Fruit fly (Drosophila melanogaster) whole organism, pupa: ENCODE measurements around the gene Mdr65.

ENCODE experiments used
- CG10348 ChIP-seq: fragments of 200-800 bp; sonication (Bioruptor generic); IDR thresholded peaks from 2 replicates; pipeline ENCODE4 v1.3.6; 2022; ENCODE audit warnings: missing biosample characterization, missing genetic modification characterization
- CG12605 ChIP-seq: fragments of 200-800 bp; sonication (Bioruptor generic); IDR thresholded peaks from 2 replicates; pipeline ENCODE4 v1.3.6; 2022; ENCODE audit warnings: missing biosample characterization, missing genetic modification characterization
- CG13204 ChIP-seq: fragments of 200-800 bp; sonication (Bioruptor generic); optimal IDR thresholded peaks from 2 replicates; lab custom pipeline; 2018; ENCODE audit warnings: missing biosample characterization, mild to moderate bottlenecking, missing genetic modification characterization, moderate library complexity
- CG14655 ChIP-seq: fragments of 200-800 bp; sonication (Bioruptor generic); optimal IDR thresholded peaks from 3 replicates; lab custom pipeline; 2017; ENCODE audit warnings: mild to moderate bottlenecking, missing biosample characterization, missing genetic modification reagents, missing genetic modification characterization
- CG15710 ChIP-seq: fragments of 200-800 bp; sonication (Bioruptor generic); optimal IDR thresholded peaks from 2 replicates; lab custom pipeline; 2018; ENCODE audit warnings: missing biosample characterization, mild to moderate bottlenecking, missing genetic modification characterization, moderate library complexity
- CG17806 ChIP-seq: fragments of 200-800 bp; sonication (Bioruptor generic); optimal IDR thresholded peaks from 2 replicates; lab custom pipeline; 2018; ENCODE audit warnings: missing biosample characterization, mild to moderate bottlenecking, missing genetic modification characterization, moderate library complexity
- CG32121 ChIP-seq: fragments of 200-800 bp; sonication (Bioruptor generic); IDR thresholded peaks from 2 replicates; pipeline ENCODE4 v1.3.6; 2022; ENCODE audit warnings: missing biosample characterization, missing genetic modification characterization
- CG34367 ChIP-seq: fragments of 200-800 bp; sonication (Bioruptor generic); optimal IDR thresholded peaks from 2 replicates; lab custom pipeline; 2018; ENCODE audit warnings: missing biosample characterization, mild to moderate bottlenecking, missing genetic modification characterization
- CG4496 ChIP-seq: fragments of 200-800 bp; sonication (Bioruptor generic); IDR thresholded peaks from 3 replicates; pipeline ENCODE4 v1.3.6; 2022; ENCODE audit warnings: missing biosample characterization, missing genetic modification characterization
- CG8159 ChIP-seq: fragments of 200-800 bp; sonication (Bioruptor generic); optimal IDR thresholded peaks from 3 replicates; lab custom pipeline; 2018; ENCODE audit warnings: missing biosample characterization, mild to moderate bottlenecking, missing genetic modification characterization, moderate library complexity
- CG8301 ChIP-seq: fragments of 200-800 bp; sonication (Bioruptor generic); optimal IDR thresholded peaks from 2 replicates; lab custom pipeline; 2018; ENCODE audit warnings: missing biosample characterization, mild to moderate bottlenecking, missing genetic modification characterization
- CG9948 ChIP-seq: fragments of 200-800 bp; sonication (Bioruptor generic); optimal IDR thresholded peaks from 2 replicates; lab custom pipeline; 2018; ENCODE audit warnings: missing biosample characterization, mild to moderate bottlenecking, missing genetic modification characterization, moderate library complexity
- D1 ChIP-seq: fragments of 200-800 bp; sonication (Bioruptor generic); optimal IDR thresholded peaks from 2 replicates; lab custom pipeline; 2018; ENCODE audit warnings: missing biosample characterization, mild to moderate bottlenecking, missing genetic modification characterization, moderate library complexity
- EcR ChIP-seq: fragments of 200-800 bp; sonication (Bioruptor generic); optimal IDR thresholded peaks from 3 replicates; lab custom pipeline; 2019; ENCODE audit warnings: missing biosample characterization, missing genetic modification characterization, mild to moderate bottlenecking, moderate library complexity, missing genetic modification reagents
- Ets98B ChIP-seq: fragments of 200-800 bp; sonication (Bioruptor generic); IDR thresholded peaks from 2 replicates; pipeline ENCODE4 v1.3.6; 2022; ENCODE audit warnings: missing biosample characterization, missing genetic modification characterization
- Pif1A ChIP-seq: fragments of 200-800 bp; sonication (Bioruptor generic); optimal IDR thresholded peaks from 3 replicates; lab custom pipeline; 2016; ENCODE audit warnings: missing biosample characterization, missing genetic modification characterization
- Pif1B ChIP-seq: fragments of 200-800 bp; sonication (Bioruptor generic); optimal IDR thresholded peaks from 3 replicates; lab custom pipeline; 2016; ENCODE audit warnings: missing biosample characterization, missing genetic modification characterization
- Snoo ChIP-seq: fragments of 200-800 bp; sonication (Bioruptor generic); optimal IDR thresholded peaks from 3 replicates; lab custom pipeline; 2017; ENCODE audit warnings: missing biosample characterization, mild to moderate bottlenecking, missing genetic modification characterization, inconsistent platforms
- fd96Ca ChIP-seq: fragments of 200-800 bp; sonication (Bioruptor generic); IDR thresholded peaks from 3 replicates; pipeline ENCODE4 v1.3.6; 2022; ENCODE audit warnings: missing biosample characterization, missing genetic modification characterization
- gl ChIP-seq: fragments of 200-800 bp; sonication (Bioruptor generic); optimal IDR thresholded peaks from 2 replicates; lab custom pipeline; 2018; ENCODE audit warnings: missing biosample characterization, mild to moderate bottlenecking, missing genetic modification characterization
- rn ChIP-seq: fragments of 200-800 bp; sonication (Bioruptor generic); IDR thresholded peaks from 2 replicates; pipeline ENCODE4 v1.3.6; 2022; ENCODE audit warnings: missing biosample characterization, missing genetic modification characterization

Mdr65 gene

DNA sequence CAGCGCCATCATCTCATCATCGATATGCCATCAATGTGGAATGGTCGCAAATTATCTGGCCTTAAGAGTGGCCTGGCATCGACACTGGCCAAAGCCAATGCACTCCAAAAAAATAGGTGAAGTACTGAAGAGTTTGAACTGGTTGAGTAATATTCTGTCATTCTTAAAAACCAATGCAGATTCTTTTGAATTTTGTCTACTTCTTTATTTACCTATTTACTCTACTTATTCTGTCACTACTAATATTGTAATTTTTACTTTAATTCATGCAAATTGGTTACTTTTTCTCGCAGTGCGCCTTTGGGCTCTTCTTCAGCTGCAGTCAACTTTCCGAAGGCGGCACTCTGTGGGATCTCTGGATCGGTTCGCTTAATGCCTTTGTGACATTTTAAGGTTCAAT lies 23.5 kb upstream of the Mdr65 start:
- TF ChIP-seq fd96Ca (GFP tag; lab: Robert Waterston, UW) (no peak), Pif1B (GFP tag; lab: Kevin White, UChicago) (peak; percentile 36), Snoo (tag; lab: Kevin White, UChicago) (peak; percentile 34), Pif1A (peak; percentile 61), CG8301 (tag; lab: Kevin White, UChicago) (peak; percentile 51), EcR (GFP tag; lab: Kevin White, UChicago) (no peak), D1 (no peak), CG34367 (tag; lab: Kevin White, UChicago) (peak; percentile 4), gl (tag; lab: Kevin White, UChicago) (no peak), Ets98B (GFP tag; lab: Robert Waterston, UW) (no peak), CG10348 (no peak), CG13204 (no peak), CG9948 (tag; lab: Kevin White, UChicago) (peak; percentile 46), CG32121 (GFP tag; lab: Robert Waterston, UW) (no peak), CG14655 (GFP tag; lab: Kevin White, UChicago) (peak; percentile 53), rn (GFP tag; lab: Robert Waterston, UW) (no peak), CG8159 (tag; lab: Kevin White, UChicago) (peak; percentile 50), CG12605 (no peak), CG17806 (tag; lab: Kevin White, UChicago) (peak; percentile 48), CG4496 (GFP tag; lab: Robert Waterston, UW) (no peak), CG15710 (tag; lab: Kevin White, UChicago) (peak; percentile 32)
- TF ChIP-seq, all 21 proteins: peak for 10

DNA sequence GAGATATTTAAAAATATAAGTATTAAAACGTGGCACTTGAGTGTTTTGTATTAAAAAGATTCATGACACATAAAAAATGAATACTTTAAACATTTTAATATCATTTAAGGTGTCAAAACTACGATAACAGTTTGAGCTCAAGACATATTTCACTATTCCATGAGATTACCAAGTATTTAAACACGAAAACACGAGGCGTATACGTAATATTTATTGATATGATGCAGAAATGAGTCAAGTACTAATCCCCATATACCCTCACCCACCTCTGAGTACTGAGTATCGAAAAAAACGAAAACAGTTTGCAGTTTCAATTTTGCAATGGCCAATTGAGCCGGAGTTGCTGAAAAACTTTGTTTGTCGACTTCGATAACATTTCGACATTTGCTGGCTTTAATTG lies 22.5 kb upstream of the Mdr65 start:
- peak; percentile 7 for TF ChIP-seq Pif1A
- no peak for TF ChIP-seq CG9948 (tag; lab: Kevin White, UChicago)

DNA sequence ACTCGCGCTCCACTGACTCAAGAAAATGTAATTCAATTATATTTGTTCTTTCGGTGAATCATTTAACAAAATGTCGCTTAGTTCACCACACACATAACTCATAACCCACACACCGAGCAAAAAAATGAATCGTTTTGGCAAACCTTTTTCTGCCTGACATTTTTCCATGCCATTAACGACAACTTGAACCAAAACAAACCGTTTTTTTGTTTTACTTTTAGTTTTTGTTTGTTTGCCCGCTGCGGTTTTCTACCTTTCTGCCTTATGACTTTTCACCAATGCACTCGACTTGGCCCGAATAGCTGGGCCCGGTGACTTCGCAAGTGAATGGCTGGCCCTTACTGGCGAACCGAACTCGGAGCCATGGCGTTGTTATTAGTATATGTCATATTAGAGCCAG lies 22.0 kb upstream of the Mdr65 start:
- TF ChIP-seq CG15710 (tag; lab: Kevin White, UChicago) (no peak), CG10348 (no peak), fd96Ca (GFP tag; lab: Robert Waterston, UW) (no peak), CG4496 (GFP tag; lab: Robert Waterston, UW) (no peak), CG17806 (tag; lab: Kevin White, UChicago) (no peak), gl (tag; lab: Kevin White, UChicago) (no peak), CG9948 (tag; lab: Kevin White, UChicago) (no peak), CG14655 (GFP tag; lab: Kevin White, UChicago) (no peak), CG12605 (no peak), CG34367 (tag; lab: Kevin White, UChicago) (no peak), Pif1B (GFP tag; lab: Kevin White, UChicago) (no peak), Snoo (tag; lab: Kevin White, UChicago) (no peak), Pif1A (no peak), rn (GFP tag; lab: Robert Waterston, UW) (no peak), D1 (no peak), Ets98B (GFP tag; lab: Robert Waterston, UW) (no peak), CG8159 (tag; lab: Kevin White, UChicago) (no peak), EcR (GFP tag; lab: Kevin White, UChicago) (no peak)

DNA sequence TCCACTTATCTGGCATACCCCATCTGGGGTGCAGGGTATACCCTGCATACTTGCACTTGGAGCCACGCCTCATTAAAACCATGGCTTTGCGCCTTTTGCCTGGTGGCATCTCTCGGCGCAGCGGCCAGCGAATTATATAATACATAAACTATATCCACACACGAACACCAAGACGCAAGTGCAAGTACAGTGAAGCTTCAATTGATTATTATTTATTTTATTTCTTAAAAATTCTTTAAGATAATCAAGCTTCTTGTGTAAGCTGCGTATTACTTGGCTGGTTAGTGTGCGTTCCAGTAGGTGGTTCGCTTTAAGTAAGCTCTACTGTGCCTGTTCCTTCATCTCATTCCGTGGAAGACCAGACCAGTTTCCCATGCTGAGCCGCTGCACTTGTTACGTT lies 20.8 kb upstream of the Mdr65 start:
- peak; percentile 76 for TF ChIP-seq CG32121 (GFP tag; lab: Robert Waterston, UW)
- peak; percentile 68 for TF ChIP-seq CG8301 (tag; lab: Kevin White, UChicago)
- peak; percentile 39 for TF ChIP-seq CG13204
- peak; percentile 53; the same call in 1 of the 2 replicates for TF ChIP-seq CG10348
- TF ChIP-seq fd96Ca (GFP tag; lab: Robert Waterston, UW), result peak; percentile 93
- TF ChIP-seq Snoo (tag; lab: Kevin White, UChicago), result peak; percentile 50
- TF ChIP-seq Ets98B (GFP tag; lab: Robert Waterston, UW), result peak; percentile 87
- TF ChIP-seq EcR (GFP tag; lab: Kevin White, UChicago), result no peak
- peak; percentile 48 for TF ChIP-seq CG9948 (tag; lab: Kevin White, UChicago)
- TF ChIP-seq CG17806 (tag; lab: Kevin White, UChicago), result peak; percentile 71
- TF ChIP-seq CG12605, result peak; percentile 75
- peak; percentile 87 for TF ChIP-seq CG4496 (GFP tag; lab: Robert Waterston, UW)
- TF ChIP-seq Pif1A, result peak; percentile 88
- no peak for TF ChIP-seq rn (GFP tag; lab: Robert Waterston, UW)
- TF ChIP-seq CG14655 (GFP tag; lab: Kevin White, UChicago), result peak; percentile 86
- peak; percentile 56 for TF ChIP-seq CG34367 (tag; lab: Kevin White, UChicago)
- TF ChIP-seq Pif1B (GFP tag; lab: Kevin White, UChicago), result peak; percentile 95
- TF ChIP-seq gl (tag; lab: Kevin White, UChicago), result peak; percentile 31
- TF ChIP-seq D1, result no peak
- peak; percentile 65 for TF ChIP-seq CG8159 (tag; lab: Kevin White, UChicago)
- TF ChIP-seq CG15710 (tag; lab: Kevin White, UChicago), result peak; percentile 69

DNA sequence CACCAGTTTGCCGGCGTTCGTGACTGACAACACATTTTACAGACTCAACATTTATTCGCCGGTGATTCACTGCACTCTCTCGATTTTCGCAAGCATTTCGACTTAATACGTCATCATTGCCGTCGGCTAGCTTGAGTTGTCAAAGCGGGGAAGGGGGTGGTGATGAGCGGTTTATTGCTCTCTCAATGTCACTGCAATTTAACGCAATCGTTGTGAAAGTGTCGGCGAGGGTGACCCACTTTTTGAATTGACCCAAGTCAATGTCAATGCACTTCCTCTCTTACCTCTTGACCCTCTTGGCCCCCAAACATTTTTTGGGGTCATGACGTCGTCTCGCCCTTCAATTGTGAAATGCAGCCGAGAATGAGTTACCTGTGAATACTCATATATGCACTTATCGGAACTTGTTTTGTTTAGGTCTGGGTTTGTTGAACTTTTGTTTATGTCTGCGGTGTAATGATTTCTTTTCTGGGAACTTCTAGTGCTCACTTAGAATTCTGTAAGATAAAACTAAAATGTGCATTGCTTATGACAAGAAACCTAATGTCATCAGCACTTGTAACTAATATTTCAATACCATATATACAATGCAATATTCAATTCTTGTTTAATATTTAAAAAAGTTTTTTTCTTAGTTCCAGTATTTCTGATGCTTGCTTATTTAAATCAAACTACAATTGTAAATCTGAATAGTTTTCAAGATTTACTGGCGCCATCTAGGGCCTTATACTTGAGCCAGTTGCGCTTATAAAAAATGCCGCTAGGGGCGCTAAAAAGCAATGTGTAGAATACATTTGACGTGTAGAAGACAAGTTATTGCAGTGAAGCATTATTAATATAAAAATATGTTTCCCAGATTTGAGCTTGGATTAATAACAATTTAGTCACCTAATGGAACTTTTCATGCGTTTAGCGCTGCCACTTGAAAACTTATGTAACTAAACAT lies 18.6 kb upstream of the Mdr65 start:
- TF ChIP-seq CG12605 (no peak), D1 (peak; percentile 48), EcR (GFP tag; lab: Kevin White, UChicago) (peak; percentile 95)
